Fruit fly (Drosophila melanogaster) whole organism, embryonic: ENCODE data around the gene BRWD3.

Experiments used
- ATbp ChIP-seq: fragments of 200-800 bp; sonication (Bioruptor generic); optimal IDR thresholded peaks from 2 replicates; lab custom pipeline; 2017; ENCODE audit warnings: missing biosample characterization, mild to moderate bottlenecking, missing genetic modification characterization, missing genetic modification reagents
- Atf3 ChIP-seq: fragments of 200-800 bp; sonication (Bioruptor generic); optimal IDR thresholded peaks from 3 replicates; lab custom pipeline; 2016; ENCODE audit warnings: missing biosample characterization, missing genetic modification characterization
- CG10543 ChIP-seq: fragments of 200-800 bp; sonication (Bioruptor generic); optimal IDR thresholded peaks from 3 replicates; lab custom pipeline; 2017; ENCODE audit warnings: missing biosample characterization, mild to moderate bottlenecking, missing genetic modification characterization, moderate library complexity
- CG10979 ChIP-seq: fragments of 200-800 bp; sonication (Bioruptor generic); optimal IDR thresholded peaks from 2 replicates; lab custom pipeline; 2018; ENCODE audit warnings: missing biosample characterization, mild to moderate bottlenecking, missing genetic modification characterization, moderate library complexity
- CG11093 ChIP-seq: fragments of 200-800 bp; sonication (Bioruptor generic); IDR thresholded peaks from 3 replicates; pipeline ENCODE4 v1.3.6; 2022; ENCODE audit warnings: missing biosample characterization, missing genetic modification characterization
- CG11247 ChIP-seq: fragments of 200-800 bp; sonication (Bioruptor generic); IDR thresholded peaks from 2 replicates; pipeline ENCODE4 v1.3.6; 2022; ENCODE audit warnings: missing biosample characterization, missing genetic modification characterization
- CG12071 ChIP-seq: fragments of 200-800 bp; sonication (Bioruptor generic); optimal IDR thresholded peaks from 3 replicates; lab custom pipeline; 2018; ENCODE audit warnings: missing biosample characterization, mild to moderate bottlenecking, missing genetic modification characterization
- CG12769 ChIP-seq: fragments of 200-800 bp; sonication (Bioruptor generic); optimal IDR thresholded peaks from 2 replicates; lab custom pipeline; 2019; ENCODE audit warnings: missing biosample characterization, mild to moderate bottlenecking, missing genetic modification characterization, moderate library complexity
- CG14710 ChIP-seq: fragments of 200-800 bp; sonication (Bioruptor generic); optimal IDR thresholded peaks from 3 replicates; lab custom pipeline; 2019; ENCODE audit warnings: missing biosample characterization, mild to moderate bottlenecking, missing genetic modification characterization, moderate library complexity
- CG1529 ChIP-seq: fragments of 200-800 bp; sonication (Bioruptor generic); optimal IDR thresholded peaks from 3 replicates; lab custom pipeline; 2018; ENCODE audit warnings: missing biosample characterization, missing genetic modification characterization
- CG15479 ChIP-seq: fragments of 200-800 bp; sonication (Bioruptor generic); optimal IDR thresholded peaks from 3 replicates; lab custom pipeline; 2019; ENCODE audit warnings: missing biosample characterization, mild to moderate bottlenecking, missing genetic modification characterization, moderate library complexity
- CG17385 ChIP-seq: fragments of 200-800 bp; sonication (Bioruptor generic); optimal IDR thresholded peaks from 3 replicates; lab custom pipeline; 2018; ENCODE audit warnings: missing biosample characterization, mild to moderate bottlenecking, missing genetic modification characterization
- CG17829 ChIP-seq: fragments of 200-800 bp; optimal IDR thresholded peaks from 2 replicates; lab custom pipeline; 2019; ENCODE audit warnings: missing biosample characterization, mild to moderate bottlenecking, missing genetic modification characterization, moderate library complexity
- CG2129 ChIP-seq: fragments of 200-800 bp; sonication (Bioruptor generic); IDR thresholded peaks from 2 replicates; pipeline ENCODE4 v1.3.6; 2022; ENCODE audit warnings: missing biosample characterization, missing genetic modification characterization; ENCODE audit not compliant: partially characterized antibody
- CG32767 ChIP-seq: fragments of 200-800 bp; sonication (Bioruptor generic); IDR thresholded peaks from 2 replicates; pipeline ENCODE4 v1.3.6; 2022; ENCODE audit warnings: missing biosample characterization, missing genetic modification characterization
- CG3847 ChIP-seq: fragments of 200-800 bp; sonication (Bioruptor generic); IDR thresholded peaks from 2 replicates; pipeline ENCODE4 v1.3.6; 2022; ENCODE audit warnings: missing biosample characterization, missing genetic modification characterization
- CG5245 ChIP-seq: fragments of 200-800 bp; sonication (Bioruptor generic); optimal IDR thresholded peaks from 3 replicates; lab custom pipeline; 2016; ENCODE audit warnings: missing biosample characterization, missing genetic modification characterization
- CG6272 ChIP-seq: fragments of 200-800 bp; sonication (Bioruptor generic); IDR thresholded peaks from 2 replicates; pipeline ENCODE4 v1.3.6; 2022; ENCODE audit warnings: missing biosample characterization, missing genetic modification characterization
- CG7556 ChIP-seq: fragments of 200-800 bp; sonication (Bioruptor generic); optimal IDR thresholded peaks from 2 replicates; lab custom pipeline; 2017; ENCODE audit warnings: missing biosample characterization, mild to moderate bottlenecking, missing genetic modification characterization
- CG8281 ChIP-seq: fragments of 200-800 bp; sonication (Bioruptor generic); optimal IDR thresholded peaks from 2 replicates; lab custom pipeline; 2018; ENCODE audit warnings: missing biosample characterization, mild to moderate bottlenecking, missing genetic modification characterization, moderate library complexity
- CG8290 ChIP-seq, 3 experiments: fragments of 200-800 bp; sonication (Bioruptor generic); optimal IDR thresholded peaks; 2 replicates each; lab custom pipeline; 2016 to 2019; ENCODE audit warnings: missing biosample characterization in 3 of 3, missing genetic modification characterization in 3 of 3, mild to moderate bottlenecking in 2 of 3, moderate library complexity in 1 of 3
- CG9437 ChIP-seq: fragments of 200-800 bp; sonication (Bioruptor generic); optimal IDR thresholded peaks from 2 replicates; lab custom pipeline; 2018; ENCODE audit warnings: missing biosample characterization, mild to moderate bottlenecking, missing genetic modification characterization
- CG9932 ChIP-seq: fragments of 200-800 bp; sonication (Bioruptor generic); IDR thresholded peaks from 2 replicates; pipeline ENCODE4 v1.3.6; 2022; ENCODE audit warnings: missing biosample characterization, missing genetic modification characterization
- CkIIα-i1 ChIP-seq: fragments of 200-800 bp; sonication (Bioruptor generic); IDR thresholded peaks from 2 replicates; pipeline ENCODE4 v1.3.6; 2022; ENCODE audit warnings: missing biosample characterization, missing genetic modification characterization
- Dbx ChIP-seq: fragments of 200-800 bp; sonication (Bioruptor generic); IDR thresholded peaks from 3 replicates; pipeline ENCODE4 v1.3.6; 2022; ENCODE audit warnings: missing biosample characterization, missing genetic modification characterization
- Dek ChIP-seq: fragments of 200-800 bp; sonication (Bioruptor generic); optimal IDR thresholded peaks from 3 replicates; lab custom pipeline; 2019; ENCODE audit warnings: missing biosample characterization, mild to moderate bottlenecking, missing genetic modification characterization, moderate library complexity
- Dip3 ChIP-seq: fragments of 200-800 bp; sonication (Bioruptor generic); optimal IDR thresholded peaks from 3 replicates; lab custom pipeline; 2016; ENCODE audit warnings: missing biosample characterization, missing genetic modification characterization
- H15 ChIP-seq: fragments of 200-800 bp; sonication (Bioruptor generic); IDR thresholded peaks from 3 replicates; pipeline ENCODE4 v1.3.6; 2022; ENCODE audit warnings: missing biosample characterization, missing genetic modification characterization
- HHEX ChIP-seq: fragments of 200-800 bp; sonication (Bioruptor generic); optimal IDR thresholded peaks from 3 replicates; lab custom pipeline; 2017; ENCODE audit warnings: missing biosample characterization, mild to moderate bottlenecking, missing genetic modification characterization, missing genetic modification reagents
- Jarid2 ChIP-seq: fragments of 200-800 bp; sonication (Bioruptor generic); optimal IDR thresholded peaks from 3 replicates; lab custom pipeline; 2017; ENCODE audit warnings: mild to moderate bottlenecking, missing biosample characterization, missing genetic modification reagents, missing genetic modification characterization
- Lhr ChIP-seq: fragments of 200-800 bp; sonication (Bioruptor generic); optimal IDR thresholded peaks from 3 replicates; lab custom pipeline; 2017; ENCODE audit warnings: mild to moderate bottlenecking, missing biosample characterization, missing genetic modification reagents, missing genetic modification characterization
- NFAT ChIP-seq: fragments of 200-800 bp; sonication (Bioruptor generic); IDR thresholded peaks from 2 replicates; pipeline ENCODE4 v1.3.6; 2022; ENCODE audit warnings: missing biosample characterization, missing genetic modification characterization
- Neu2 ChIP-seq: fragments of 200-800 bp; sonication (Bioruptor generic); optimal IDR thresholded peaks from 3 replicates; lab custom pipeline; 2016; ENCODE audit warnings: missing biosample characterization, missing genetic modification characterization, borderline replicate concordance
- Ssrp ChIP-seq: fragments of 200-800 bp; sonication (Bioruptor generic); optimal IDR thresholded peaks from 2 replicates; lab custom pipeline; 2018; ENCODE audit warnings: missing biosample characterization, mild to moderate bottlenecking, missing genetic modification characterization, moderate library complexity
- az2 ChIP-seq: fragments of 200-800 bp; sonication (Bioruptor generic); optimal IDR thresholded peaks from 3 replicates; lab custom pipeline; 2016; ENCODE audit warnings: missing biosample characterization, missing genetic modification characterization
- crp ChIP-seq, 2 experiments: fragments of 200-800 bp; sonication (Bioruptor generic); optimal IDR thresholded peaks; 2 replicates in 1 of 2; 3 replicates in 1 of 2; lab custom pipeline; 2017; ENCODE audit warnings: missing biosample characterization in 2 of 2, missing genetic modification characterization in 2 of 2, mild to moderate bottlenecking in 1 of 2, moderate library complexity in 1 of 2
- emc ChIP-seq: fragments of 200-800 bp; sonication (Bioruptor generic); optimal IDR thresholded peaks from 2 replicates; lab custom pipeline; 2016; ENCODE audit warnings: missing biosample characterization, missing genetic modification characterization
- knrl ChIP-seq: fragments of 200-800 bp; sonication (Bioruptor generic); IDR thresholded peaks from 3 replicates; pipeline ENCODE4 v1.3.6; 2022; ENCODE audit warnings: missing biosample characterization, missing genetic modification characterization; ENCODE audit not compliant: partially characterized antibody
- pita ChIP-seq: fragments of 200-800 bp; sonication (Bioruptor generic); optimal IDR thresholded peaks from 2 replicates; lab custom pipeline; 2017; ENCODE audit warnings: missing biosample characterization, mild to moderate bottlenecking, missing genetic modification characterization
- prd ChIP-seq, 3 experiments: fragments of >200 bp in 2 of 3; fragments of 200-800 bp in 1 of 3; sonication (Bioruptor generic) in 1 of 3; optimal IDR thresholded peaks in 2 of 3; IDR thresholded peaks in 1 of 3; 2 replicates in 2 of 3; 3 replicates in 1 of 3; pipeline versions ENCODE4 v1.3.6 to Lab custom; 2017 to 2022; ENCODE audit warnings: missing biosample characterization in 1 of 3, missing genetic modification characterization in 1 of 3
- shn ChIP-seq: fragments of 200-800 bp; sonication (Bioruptor generic); optimal IDR thresholded peaks from 3 replicates; lab custom pipeline; 2016; ENCODE audit warnings: missing biosample characterization, missing genetic modification characterization
- so ChIP-seq: fragments of 200-800 bp; sonication (Bioruptor generic); IDR thresholded peaks from 3 replicates; pipeline ENCODE4 v1.3.6; 2022; ENCODE audit warnings: missing biosample characterization, missing genetic modification characterization
- sqz ChIP-seq: fragments of 200-800 bp; sonication (Bioruptor generic); optimal IDR thresholded peaks from 3 replicates; lab custom pipeline; 2018; ENCODE audit warnings: missing biosample characterization, mild to moderate bottlenecking, missing genetic modification characterization
- tin ChIP-seq: fragments of 200-800 bp; sonication (Bioruptor generic); optimal IDR thresholded peaks from 3 replicates; lab custom pipeline; 2016; ENCODE audit warnings: missing biosample characterization, missing genetic modification characterization
- tll ChIP-seq, 2 experiments: fragments of 200-800 bp in 1 of 2; fragments of >200 bp in 1 of 2; sonication (Bioruptor generic) in 1 of 2; optimal IDR thresholded peaks; 2 replicates each; lab custom pipeline; 2017 to 2019; ENCODE audit warnings: missing biosample characterization in 2 of 2, missing genetic modification characterization in 2 of 2, mild to moderate bottlenecking in 1 of 2, moderate library complexity in 1 of 2
- tx ChIP-seq: fragments of 200-800 bp; sonication (Bioruptor generic); optimal IDR thresholded peaks from 2 replicates; lab custom pipeline; 2016; ENCODE audit warnings: missing biosample characterization, missing genetic modification characterization
- zen ChIP-seq: fragments of 200-800 bp; sonication (Bioruptor generic); optimal IDR thresholded peaks from 3 replicates; lab custom pipeline; 2018; ENCODE audit warnings: missing biosample characterization, mild to moderate bottlenecking, missing genetic modification characterization, moderate library complexity

BRWD3 gene

dm6 chr3R:24348420-24349190, 29.8 kb downstream of the BRWD3 start, which contains the start of the genes CG5746 and CG6454 (continued):
- peak; percentile 28 for TF ChIP-seq CG5245 (GFP tag; lab: Kevin White, UChicago)
- TF ChIP-seq CG8290 (GFP tag; optimal IDR thresholded peaks at IDR 0.05; lab: Kevin White, UChicago), result peak; percentile 38
- no peak for TF ChIP-seq CG8290 (tag; optimal IDR thresholded peaks at IDR 0.05; lab: Kevin White, UChicago)
- TF ChIP-seq knrl (GFP tag; lab: Robert Waterston, UW), result no peak
- peak; percentile 70 for TF ChIP-seq CG9437 (GFP tag; lab: Kevin White, UChicago)
- TF ChIP-seq Dbx (GFP tag; lab: Robert Waterston, UW), result 0 out of 3 replicates have a peak, but pooled peaks have one; percentile 48
- no peak for TF ChIP-seq pita
- TF ChIP-seq ATbp (GFP tag; lab: Kevin White, UChicago), result no peak
- no peak for TF ChIP-seq CG10543 (GFP tag; lab: Kevin White, UChicago)
- peak; percentile 46 for TF ChIP-seq shn (GFP tag; lab: Kevin White, UChicago)
- peak; percentile 25 for TF ChIP-seq zen (tag; lab: Kevin White, UChicago)
- TF ChIP-seq CG17829 (tag; lab: Kevin White, UChicago), result peak; percentile 72
- no peak for TF ChIP-seq CG2129 (GFP tag; lab: Robert Waterston, UW)
- TF ChIP-seq so (GFP tag; lab: Robert Waterston, UW), result no peak
- TF ChIP-seq NFAT (GFP tag; lab: Robert Waterston, UW), result no peak; the same call in 1 of the 2 replicates
- TF ChIP-seq CG12769 (tag; lab: Kevin White, UChicago), result no peak
- no peak for TF ChIP-seq prd (optimal IDR thresholded peaks at IDR 0.05; lab: Kevin White, UChicago)
- peak; percentile 69 for TF ChIP-seq prd (GFP tag; IDR thresholded peaks at IDR 0.05; lab: Robert Waterston, UW)
- TF ChIP-seq CG10979 (tag; lab: Kevin White, UChicago), result peak; percentile 27
- peak; percentile 42 for TF ChIP-seq Dek (tag; lab: Kevin White, UChicago)
- no peak for TF ChIP-seq CG12071
- 0 out of 2 replicates have a peak, but pooled peaks have one; percentile 32 for TF ChIP-seq CG6272 (GFP tag; lab: Robert Waterston, UW)
- peak; percentile 43 for TF ChIP-seq tx (GFP tag; lab: Kevin White, UChicago)
- TF ChIP-seq CG15479 (GFP tag; lab: Kevin White, UChicago), result no peak
- peak; percentile 71 for TF ChIP-seq Dip3 (GFP tag; lab: Kevin White, UChicago)
- TF ChIP-seq CG11247 (GFP tag; lab: Robert Waterston, UW), result peak; percentile 42
- no peak for TF ChIP-seq sqz
- TF ChIP-seq CG14710 (tag; lab: Kevin White, UChicago), result peak; percentile 86
- TF ChIP-seq crp (GFP tag; optimal IDR thresholded peaks at IDR 0.05; lab: Kevin White, UChicago), result no peak
- peak in 1 of 2 experiments; percentile 11 for TF ChIP-seq tll (GFP tag; optimal IDR thresholded peaks at IDR 0.05; lab: Kevin White, UChicago)
- no peak for TF ChIP-seq CkIIα-i1 (GFP tag; lab: Robert Waterston, UW)
- peak; percentile 95 for TF ChIP-seq CG17385 (GFP tag; lab: Kevin White, UChicago)
- peak; percentile 18 for TF ChIP-seq Neu2 (GFP tag; lab: Kevin White, UChicago)
- no peak for TF ChIP-seq CG7556
- TF ChIP-seq Jarid2, result no peak
- no peak for TF ChIP-seq CG8281 (tag; lab: Kevin White, UChicago)
- peak; percentile 18 for TF ChIP-seq Atf3 (GFP tag; lab: Kevin White, UChicago)
- no peak for TF ChIP-seq HHEX (GFP tag; lab: Kevin White, UChicago)
- TF ChIP-seq az2, result peak; percentile 48
- no peak for TF ChIP-seq Lhr (GFP tag; lab: Kevin White, UChicago)
- no peak for TF ChIP-seq CG1529 (GFP tag; lab: Kevin White, UChicago)
- 0 out of 2 replicates have a peak, but pooled peaks have one; percentile 33 for TF ChIP-seq CG3847 (GFP tag; lab: Robert Waterston, UW)
- TF ChIP-seq CG9932 (GFP tag; lab: Robert Waterston, UW), result no peak
- peak; percentile 33; the same call in 1 of the 2 replicates for TF ChIP-seq CG32767 (GFP tag; lab: Robert Waterston, UW)
- no peak for TF ChIP-seq H15 (GFP tag; lab: Robert Waterston, UW)
- no peak for TF ChIP-seq emc (GFP tag; lab: Kevin White, UChicago)
- peak; percentile 45 for TF ChIP-seq tin (GFP tag; lab: Kevin White, UChicago)
- peak; percentile 58 for TF ChIP-seq Ssrp (tag; lab: Kevin White, UChicago)
- TF ChIP-seq CG11093 (GFP tag; lab: Robert Waterston, UW), result no peak
